Fruit fly (Drosophila melanogaster) whole organism, embryonic: ENCODE measurements around the gene ATPsynC.

Experiments used
- CG10431 ChIP-seq: fragments of 200-800 bp; sonication (Bioruptor generic); optimal IDR thresholded peaks from 3 replicates; lab custom pipeline; 2018; ENCODE audit warnings: missing biosample characterization, mild to moderate bottlenecking, missing genetic modification characterization
- CG10979 ChIP-seq: fragments of 200-800 bp; sonication (Bioruptor generic); optimal IDR thresholded peaks from 2 replicates; lab custom pipeline; 2018; ENCODE audit warnings: missing biosample characterization, mild to moderate bottlenecking, missing genetic modification characterization, moderate library complexity
- CG13424 ChIP-seq: fragments of 200-800 bp; sonication (Bioruptor generic); optimal IDR thresholded peaks from 2 replicates; lab custom pipeline; 2019; ENCODE audit warnings: missing biosample characterization, mild to moderate bottlenecking, missing genetic modification characterization, moderate library complexity
- CG14050 ChIP-seq: fragments of 200-800 bp; sonication (Bioruptor generic); IDR thresholded peaks from 3 replicates; pipeline ENCODE4 v1.3.6; 2022; ENCODE audit warnings: missing biosample characterization, missing genetic modification characterization
- CG1647 ChIP-seq: fragments of 200-800 bp; sonication (Bioruptor generic); optimal IDR thresholded peaks from 3 replicates; lab custom pipeline; 2016; ENCODE audit warnings: missing biosample characterization, missing genetic modification characterization
- CG16779 ChIP-seq: fragments of 200-800 bp; sonication (Bioruptor generic); IDR thresholded peaks from 2 replicates; pipeline ENCODE4 v1.3.6; 2022; ENCODE audit warnings: missing biosample characterization, missing genetic modification characterization
- CG17612 ChIP-seq: fragments of 200-800 bp; sonication (Bioruptor generic); IDR thresholded peaks from 2 replicates; pipeline ENCODE4 v1.3.6; 2022; ENCODE audit warnings: missing biosample characterization, missing genetic modification characterization
- CG1792 ChIP-seq: fragments of 200-800 bp; sonication (Bioruptor generic); optimal IDR thresholded peaks from 2 replicates; lab custom pipeline; 2016; ENCODE audit warnings: missing biosample characterization, missing genetic modification characterization
- CG2889 ChIP-seq: fragments of 200-800 bp; sonication (Bioruptor generic); IDR thresholded peaks from 3 replicates; pipeline ENCODE4 v1.3.6; 2022; ENCODE audit warnings: missing biosample characterization, missing genetic modification characterization
- CG3065 ChIP-seq: fragments of 200-800 bp; sonication (Bioruptor generic); optimal IDR thresholded peaks from 2 replicates; lab custom pipeline; 2016; ENCODE audit warnings: missing biosample characterization, missing genetic modification characterization
- CG4730 ChIP-seq: fragments of 200-800 bp; sonication (Bioruptor generic); IDR thresholded peaks from 2 replicates; pipeline ENCODE4 v1.3.6; 2022; ENCODE audit warnings: missing biosample characterization, missing genetic modification characterization
- CG5953 ChIP-seq: fragments of 200-800 bp; sonication (Bioruptor generic); IDR thresholded peaks from 2 replicates; pipeline ENCODE4 v1.3.6; 2022; ENCODE audit warnings: missing biosample characterization, missing genetic modification characterization
- CG6683 ChIP-seq: fragments of 200-800 bp; sonication (Bioruptor generic); optimal IDR thresholded peaks from 2 replicates; lab custom pipeline; 2017; ENCODE audit warnings: missing biosample characterization, mild to moderate bottlenecking, missing genetic modification characterization, missing genetic modification reagents
- CG9932 ChIP-seq: fragments of 200-800 bp; sonication (Bioruptor generic); IDR thresholded peaks from 2 replicates; pipeline ENCODE4 v1.3.6; 2022; ENCODE audit warnings: missing biosample characterization, missing genetic modification characterization
- Dad ChIP-seq: fragments of 200-800 bp; sonication (Bioruptor generic); optimal IDR thresholded peaks from 3 replicates; lab custom pipeline; 2016; ENCODE audit warnings: missing biosample characterization, missing genetic modification characterization
- Doc2 ChIP-seq: fragments of 200-800 bp; sonication (Bioruptor generic); IDR thresholded peaks from 2 replicates; pipeline ENCODE4 v1.3.6; 2022; ENCODE audit warnings: missing biosample characterization, missing genetic modification characterization
- Hmx ChIP-seq: fragments of 200-800 bp; sonication (Bioruptor generic); optimal IDR thresholded peaks from 2 replicates; lab custom pipeline; 2016; ENCODE audit warnings: missing biosample characterization, missing genetic modification characterization
- Hr3 ChIP-seq: fragments of 200-800 bp; sonication (Bioruptor generic); optimal IDR thresholded peaks from 3 replicates; lab custom pipeline; 2016; ENCODE audit warnings: missing biosample characterization, missing genetic modification characterization
- Hr51 ChIP-seq, 2 experiments: fragments of 200-800 bp; sonication (Bioruptor generic); optimal IDR thresholded peaks; 2 replicates in 1 of 2; 3 replicates in 1 of 2; lab custom pipeline; 2016 to 2018; ENCODE audit warnings: missing biosample characterization in 2 of 2, missing genetic modification characterization in 2 of 2, mild to moderate bottlenecking in 1 of 2, moderate library complexity in 1 of 2
- Neu2 ChIP-seq: fragments of 200-800 bp; sonication (Bioruptor generic); optimal IDR thresholded peaks from 3 replicates; lab custom pipeline; 2016; ENCODE audit warnings: missing biosample characterization, missing genetic modification characterization, borderline replicate concordance
- Oaz ChIP-seq: fragments of 200-800 bp; sonication (Bioruptor generic); IDR thresholded peaks from 2 replicates; pipeline ENCODE4 v1.3.6; 2022; ENCODE audit warnings: missing biosample characterization, missing genetic modification characterization
- PHDP ChIP-seq: fragments of 200-800 bp; sonication (Bioruptor generic); optimal IDR thresholded peaks from 3 replicates; lab custom pipeline; 2018; ENCODE audit warnings: missing biosample characterization, mild to moderate bottlenecking, missing genetic modification characterization, moderate library complexity
- Ssrp ChIP-seq: fragments of 200-800 bp; sonication (Bioruptor generic); optimal IDR thresholded peaks from 2 replicates; lab custom pipeline; 2018; ENCODE audit warnings: missing biosample characterization, mild to moderate bottlenecking, missing genetic modification characterization, moderate library complexity
- Taf1 ChIP-seq: fragments of 200-800 bp; sonication (Bioruptor generic); IDR thresholded peaks from 2 replicates; pipeline ENCODE4 v1.3.6; 2022; ENCODE audit warnings: missing biosample characterization, missing genetic modification characterization
- Xrp1 ChIP-seq: fragments of 200-800 bp; sonication (Bioruptor generic); IDR thresholded peaks from 2 replicates; pipeline ENCODE4 v1.3.6; 2022; ENCODE audit warnings: missing biosample characterization, missing genetic modification characterization
- az2 ChIP-seq: fragments of 200-800 bp; sonication (Bioruptor generic); optimal IDR thresholded peaks from 3 replicates; lab custom pipeline; 2016; ENCODE audit warnings: missing biosample characterization, missing genetic modification characterization
- bsh ChIP-seq, 2 experiments: fragments of 200-800 bp; sonication (Bioruptor generic); optimal IDR thresholded peaks; 2 replicates each; lab custom pipeline; 2017 to 2018; ENCODE audit warnings: mild to moderate bottlenecking in 2 of 2, missing biosample characterization in 2 of 2, missing genetic modification characterization in 2 of 2, moderate library complexity in 1 of 2
- chinmo ChIP-seq: fragments of 200-800 bp; sonication (Bioruptor generic); IDR thresholded peaks from 4 replicates; pipeline ENCODE4 v1.3.6; 2022; ENCODE audit warnings: missing biosample characterization, missing genetic modification characterization; ENCODE audit not compliant: partially characterized antibody
- ci ChIP-seq: fragments of 200-800 bp; sonication (Bioruptor generic); IDR thresholded peaks from 3 replicates; pipeline ENCODE4 v1.3.6; 2022; ENCODE audit warnings: missing biosample characterization, missing genetic modification characterization
- danr ChIP-seq: fragments of 200-800 bp; sonication (Bioruptor generic); IDR thresholded peaks from 2 replicates; pipeline ENCODE4 v1.3.6; 2022; ENCODE audit warnings: missing biosample characterization, missing genetic modification characterization
- dati ChIP-seq: fragments of 200-800 bp; sonication (Bioruptor generic); IDR thresholded peaks from 2 replicates; pipeline ENCODE4 v1.3.6; 2022; ENCODE audit warnings: missing biosample characterization, missing genetic modification characterization
- dmrt99B ChIP-seq: fragments of 200-800 bp; sonication (Bioruptor generic); optimal IDR thresholded peaks from 2 replicates; lab custom pipeline; 2018; ENCODE audit warnings: missing biosample characterization, mild to moderate bottlenecking, missing genetic modification characterization, moderate library complexity
- dysf ChIP-seq: fragments of 200-800 bp; sonication (Bioruptor generic); IDR thresholded peaks from 3 replicates; pipeline ENCODE4 v1.3.6; 2022; ENCODE audit warnings: missing biosample characterization, missing genetic modification characterization
- fd102C ChIP-seq: fragments of 200-800 bp; sonication (Bioruptor generic); optimal IDR thresholded peaks from 2 replicates; lab custom pipeline; 2018; ENCODE audit warnings: missing biosample characterization, mild to moderate bottlenecking, missing genetic modification characterization, moderate library complexity
- fd3F ChIP-seq: fragments of 200-800 bp; sonication (Bioruptor generic); optimal IDR thresholded peaks from 2 replicates; lab custom pipeline; 2018; ENCODE audit warnings: missing biosample characterization, mild to moderate bottlenecking, missing genetic modification characterization, moderate library complexity
- ftz-f1 ChIP-seq: fragments of 200-800 bp; sonication (Bioruptor generic); optimal IDR thresholded peaks from 2 replicates; lab custom pipeline; 2016; ENCODE audit warnings: missing biosample characterization, missing genetic modification characterization
- gem ChIP-seq: fragments of 200-800 bp; sonication (Bioruptor generic); optimal IDR thresholded peaks from 2 replicates; lab custom pipeline; 2019; ENCODE audit warnings: missing biosample characterization, mild to moderate bottlenecking, missing genetic modification characterization, moderate library complexity
- inv ChIP-seq: fragments of 200-800 bp; sonication (Bioruptor generic); IDR thresholded peaks from 2 replicates; pipeline ENCODE4 v1.3.6; 2022; ENCODE audit warnings: missing biosample characterization, missing genetic modification characterization; ENCODE audit not compliant: partially characterized antibody
- jumu ChIP-seq: fragments of 200-800 bp; sonication (Bioruptor generic); optimal IDR thresholded peaks from 3 replicates; lab custom pipeline; 2016; ENCODE audit warnings: missing biosample characterization, missing genetic modification characterization
- kay ChIP-seq: fragments of 200-800 bp; sonication (Bioruptor generic); optimal IDR thresholded peaks from 2 replicates; lab custom pipeline; 2016; ENCODE audit warnings: missing biosample characterization, missing genetic modification characterization
- klu ChIP-seq: fragments of 200-800 bp; sonication (Bioruptor generic); IDR thresholded peaks from 2 replicates; pipeline ENCODE4 v1.3.6; 2022; ENCODE audit warnings: missing biosample characterization, missing genetic modification characterization
- nmo ChIP-seq: fragments of 200-800 bp; sonication (Bioruptor generic); optimal IDR thresholded peaks from 2 replicates; lab custom pipeline; 2018; ENCODE audit warnings: missing biosample characterization, mild to moderate bottlenecking, missing genetic modification characterization, moderate library complexity
- sens-2 ChIP-seq: fragments of 200-800 bp; sonication (Bioruptor generic); IDR thresholded peaks from 2 replicates; pipeline ENCODE4 v1.3.6; 2022; ENCODE audit warnings: missing biosample characterization, missing genetic modification characterization
- sisA ChIP-seq: fragments of 200-800 bp; sonication (Bioruptor generic); IDR thresholded peaks from 2 replicates; pipeline ENCODE4 v1.3.6; 2022; ENCODE audit warnings: missing biosample characterization, missing genetic modification characterization
- sr ChIP-seq: fragments of 200-800 bp; sonication (Bioruptor generic); IDR thresholded peaks from 3 replicates; pipeline ENCODE4 v1.3.6; 2022; ENCODE audit warnings: missing biosample characterization, missing genetic modification characterization
- vvl ChIP-seq: fragments of 200-800 bp; sonication (Bioruptor generic); IDR thresholded peaks from 2 replicates; pipeline ENCODE4 v1.3.6; 2022; ENCODE audit warnings: missing biosample characterization, missing genetic modification characterization
- zen2 ChIP-seq: fragments of 200-800 bp; sonication (Bioruptor generic); IDR thresholded peaks from 3 replicates; pipeline ENCODE4 v1.3.6; 2022; ENCODE audit warnings: missing biosample characterization, missing genetic modification characterization; ENCODE audit not compliant: partially characterized antibody

Gene ATPsynC

DNA sequence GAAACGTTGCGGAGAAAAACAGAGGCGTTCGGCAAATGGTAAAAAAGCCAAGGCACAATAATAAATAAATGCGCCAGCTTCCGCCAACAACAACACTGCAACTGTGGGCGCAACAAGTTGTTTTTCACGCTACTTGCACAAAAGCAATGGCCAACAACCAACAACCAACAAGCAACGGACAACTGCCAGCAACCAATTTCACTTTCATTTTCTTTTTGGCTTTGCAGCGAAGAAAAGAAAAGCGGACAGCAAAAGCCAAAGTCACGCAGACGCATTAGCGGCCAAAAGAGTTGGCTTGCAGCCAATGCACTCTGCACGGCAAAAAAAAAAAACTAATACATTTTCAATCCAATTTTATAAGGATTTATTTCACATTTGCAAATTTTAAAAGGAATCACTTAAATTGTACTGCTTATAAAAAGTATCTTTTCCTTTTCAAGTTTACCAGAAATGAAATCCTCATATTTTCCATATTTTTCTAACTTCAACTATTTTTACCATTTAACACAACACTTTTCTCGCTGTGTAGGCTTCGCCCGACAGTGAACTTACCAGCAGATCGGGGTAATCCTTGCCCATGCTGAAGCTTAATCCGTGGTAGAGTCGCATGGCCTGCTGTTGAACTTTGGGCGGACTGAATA is 31.8 kb upstream of the ATPsynC start (continued):
- TF ChIP-seq Ssrp (tag; lab: Kevin White, UChicago) = peak; percentile 0
- TF ChIP-seq ftz-f1 = no peak
- no peak for TF ChIP-seq Dad (GFP tag; lab: Kevin White, UChicago)
- no peak for TF ChIP-seq Taf1 (GFP tag; lab: Robert Waterston, UW)
- TF ChIP-seq sens-2 (GFP tag; lab: Robert Waterston, UW) = no peak
- TF ChIP-seq az2 (GFP tag; lab: Kevin White, UChicago) = peak; percentile 20
- no peak for TF ChIP-seq dysf
- TF ChIP-seq Doc2 (GFP tag; lab: Robert Waterston, UW) = no peak
- no peak for TF ChIP-seq CG2889 (GFP tag; lab: Robert Waterston, UW)
- TF ChIP-seq CG5953 = no peak
- TF ChIP-seq CG4730 = no peak
- TF ChIP-seq ci = no peak
- TF ChIP-seq bsh (GFP tag; optimal IDR thresholded peaks at IDR 0.05; lab: Kevin White, UChicago) = peak in 1 of 2 experiments; percentile 27
- no peak for TF ChIP-seq CG14050 (GFP tag; lab: Robert Waterston, UW)
- no peak for TF ChIP-seq danr
- TF ChIP-seq inv (GFP tag; lab: Robert Waterston, UW) = no peak
- TF ChIP-seq Oaz (GFP tag; lab: Robert Waterston, UW) = no peak
- no peak for TF ChIP-seq sisA (GFP tag; lab: Robert Waterston, UW)
- TF ChIP-seq Neu2 (GFP tag; lab: Kevin White, UChicago) = no peak
- no peak for TF ChIP-seq Hmx (GFP tag; lab: Kevin White, UChicago)
- TF ChIP-seq CG3065 = no peak
- no peak for TF ChIP-seq chinmo (GFP tag; lab: Robert Waterston, UW)
- TF ChIP-seq dati (GFP tag; lab: Robert Waterston, UW) = no peak
- no peak for TF ChIP-seq kay (GFP tag; lab: Kevin White, UChicago)
- peak; percentile 41 for TF ChIP-seq CG10979 (tag; lab: Kevin White, UChicago)
- no peak for TF ChIP-seq CG9932 (GFP tag; lab: Robert Waterston, UW)
- no peak for TF ChIP-seq zen2 (GFP tag; lab: Robert Waterston, UW)
- peak; percentile 20; the same call in 1 of the 2 replicates for TF ChIP-seq vvl (GFP tag; lab: Robert Waterston, UW)
- no peak for TF ChIP-seq CG6683 (GFP tag; lab: Kevin White, UChicago)
- TF ChIP-seq fd102C (GFP tag; lab: Kevin White, UChicago) = no peak
- no peak for TF ChIP-seq CG17612 (GFP tag; lab: Robert Waterston, UW)
- no peak for TF ChIP-seq CG16779 (GFP tag; lab: Robert Waterston, UW)
- peak; percentile 10 for TF ChIP-seq CG13424
- TF ChIP-seq CG1792 (GFP tag; lab: Kevin White, UChicago) = no peak
- TF ChIP-seq nmo (GFP tag; lab: Kevin White, UChicago) = peak; percentile 17
- TF ChIP-seq Hr3 (GFP tag; lab: Kevin White, UChicago) = no peak
- peak in 1 of 2 experiments; percentile 6 for TF ChIP-seq Hr51 (GFP tag; optimal IDR thresholded peaks at IDR 0.05; lab: Kevin White, UChicago)
- peak; percentile 31 for TF ChIP-seq dmrt99B (tag; lab: Kevin White, UChicago)
- peak; percentile 39; the same call in 1 of the 2 replicates for TF ChIP-seq Xrp1
- no peak for TF ChIP-seq PHDP
- peak; percentile 31 for TF ChIP-seq gem (tag; lab: Kevin White, UChicago)
- TF ChIP-seq klu (GFP tag; lab: Robert Waterston, UW) = no peak
- no peak for TF ChIP-seq sr (GFP tag; lab: Robert Waterston, UW)
- no peak for TF ChIP-seq CG10431
- TF ChIP-seq CG1647 (GFP tag; lab: Kevin White, UChicago) = no peak
- TF ChIP-seq jumu (GFP tag; lab: Kevin White, UChicago) = no peak
- TF ChIP-seq fd3F (GFP tag; lab: Kevin White, UChicago) = no peak
